Fruit fly (Drosophila melanogaster): ENCODE measurements around the gene CG15347.

Gene CG15347

dm6 chrX:8416209-8416608 is 44.5 kb downstream of the CG15347 start:
- TF ChIP-seq OdsH (GFP tag; optimal IDR thresholded peaks at IDR 0.05) (no peak), CG11294 (GFP tag; IDR thresholded peaks at IDR 0.05) (no peak), topi (GFP tag; optimal IDR thresholded peaks at IDR 0.05) (no peak), CG10669 (GFP tag; optimal IDR thresholded peaks at IDR 0.05) (no peak), fd59A (GFP tag; optimal IDR thresholded peaks at IDR 0.05) (no peak), eg (GFP tag; IDR thresholded peaks at IDR 0.05) (no peak), vri (GFP tag; optimal IDR thresholded peaks at IDR 0.05) (no peak), Eip78C (GFP tag) (peak; percentile 74), Met (GFP tag; optimal IDR thresholded peaks at IDR 0.05) (peak; percentile 4)

- no peak for TF ChIP-seq Met (GFP tag; optimal IDR thresholded peaks at IDR 0.05)
- TF ChIP-seq OdsH (GFP tag; optimal IDR thresholded peaks at IDR 0.05): no peak
- no peak for TF ChIP-seq dac (GFP tag; optimal IDR thresholded peaks at IDR 0.05)
- TF ChIP-seq CG8319 (GFP tag; optimal IDR thresholded peaks at IDR 0.05): no peak
- TF ChIP-seq net (GFP tag; optimal IDR thresholded peaks at IDR 0.05): no peak
- no peak for TF ChIP-seq CG11294 (GFP tag; IDR thresholded peaks at IDR 0.05)
- no peak for TF ChIP-seq Gug (GFP tag; IDR thresholded peaks at IDR 0.05)
- TF ChIP-seq CG8119 (GFP tag; IDR thresholded peaks at IDR 0.05): no peak
- no peak for TF ChIP-seq CG6163 (GFP tag; IDR thresholded peaks at IDR 0.05)
- TF ChIP-seq CG6792 (GFP tag; optimal IDR thresholded peaks at IDR 0.05): no peak
- no peak for TF ChIP-seq Eip93F (GFP tag; optimal IDR thresholded peaks at IDR 0.05)
- TF ChIP-seq CG4318 (GFP tag; optimal IDR thresholded peaks at IDR 0.05): no peak
- no peak for TF ChIP-seq fkh (GFP tag; optimal IDR thresholded peaks at IDR 0.05)
- TF ChIP-seq svp (GFP tag): peak; percentile 52
- peak; percentile 14 for TF ChIP-seq CG32006 (GFP tag; optimal IDR thresholded peaks at IDR 0.05)
- no peak for TF ChIP-seq CG3919 (GFP tag; optimal IDR thresholded peaks at IDR 0.05)
- TF ChIP-seq CG1621 (tag; optimal IDR thresholded peaks at IDR 0.05): no peak
- TF ChIP-seq CG11902 (GFP tag; optimal IDR thresholded peaks at IDR 0.05): no peak
Observed at dm6 chrX:8415605-8416004, 45.1 kb downstream of the CG15347 start.

dm6 chrX:8414351-8414750 is 46.3 kb downstream of the CG15347 start:
- TF ChIP-seq esn (GFP tag; optimal IDR thresholded peaks at IDR 0.05) (peak; percentile 45), CG10669 (GFP tag; optimal IDR thresholded peaks at IDR 0.05) (no peak), net (GFP tag; optimal IDR thresholded peaks at IDR 0.05) (no peak), Sox15 (GFP tag; optimal IDR thresholded peaks at IDR 0.05) (no peak), vri (GFP tag; optimal IDR thresholded peaks at IDR 0.05) (peak; percentile 3), CG11294 (GFP tag; IDR thresholded peaks at IDR 0.05) (no peak), Met (GFP tag; optimal IDR thresholded peaks at IDR 0.05) (peak; percentile 22), CG6854 (GFP tag; optimal IDR thresholded peaks at IDR 0.05) (no peak), CG6792 (GFP tag; optimal IDR thresholded peaks at IDR 0.05) (no peak), topi (GFP tag; optimal IDR thresholded peaks at IDR 0.05) (peak; percentile 18), svp (GFP tag) (no peak), CG9139 (GFP tag; optimal IDR thresholded peaks at IDR 0.05) (no peak), Gug (GFP tag; IDR thresholded peaks at IDR 0.05) (no peak), CG8119 (GFP tag; IDR thresholded peaks at IDR 0.05) (no peak), Sox14 (GFP tag; optimal IDR thresholded peaks at IDR 0.05) (no peak), spab (GFP tag; optimal IDR thresholded peaks at IDR 0.05) (no peak), CG10631 (GFP tag; optimal IDR thresholded peaks at IDR 0.05) (no peak), CG34406 (GFP tag; optimal IDR thresholded peaks at IDR 0.05) (no peak), cyc (GFP tag; optimal IDR thresholded peaks at IDR 0.05) (peak; percentile 17), fd59A (GFP tag; optimal IDR thresholded peaks at IDR 0.05) (no peak), dac (GFP tag; optimal IDR thresholded peaks at IDR 0.05) (no peak), CG8632 (GFP tag; optimal IDR thresholded peaks at IDR 0.05) (no peak), fd85E (GFP tag; optimal IDR thresholded peaks at IDR 0.05) (no peak), Eip75B (GFP tag; optimal IDR thresholded peaks at IDR 0.05) (peak; percentile 31), Lpt (GFP tag; optimal IDR thresholded peaks at IDR 0.05) (no peak), Eip78C (GFP tag) (peak; percentile 51), Ets96B (tag; optimal IDR thresholded peaks at IDR 0.05) (no peak), pdm3 (GFP tag; optimal IDR thresholded peaks at IDR 0.05) (peak; percentile 9), Eip93F (GFP tag; optimal IDR thresholded peaks at IDR 0.05) (no peak), CG11902 (GFP tag; optimal IDR thresholded peaks at IDR 0.05) (no peak), Smox (GFP tag; optimal IDR thresholded peaks at IDR 0.05) (no peak), Sox102F (GFP tag; optimal IDR thresholded peaks at IDR 0.05) (no peak), CG16779 (tag; optimal IDR thresholded peaks at IDR 0.05) (no peak), fkh (GFP tag; optimal IDR thresholded peaks at IDR 0.05) (no peak), CG3919 (GFP tag; optimal IDR thresholded peaks at IDR 0.05) (peak; percentile 3), Hr38 (GFP tag; optimal IDR thresholded peaks at IDR 0.05) (no peak), Hr4 (GFP tag; optimal IDR thresholded peaks at IDR 0.05) (no peak), CG3032 (tag; optimal IDR thresholded peaks at IDR 0.05) (no peak), CG8319 (GFP tag; optimal IDR thresholded peaks at IDR 0.05) (no peak), OdsH (GFP tag; optimal IDR thresholded peaks at IDR 0.05) (peak; percentile 23), Blimp-1 (GFP tag; optimal IDR thresholded peaks at IDR 0.05) (peak; percentile 78), CG4318 (GFP tag; optimal IDR thresholded peaks at IDR 0.05) (no peak)
